Fruit fly (Drosophila melanogaster): ENCODE data around the gene CG10553.

Gene CG10553

dm6 chr3R:25300575-25300974 lies 17.3 kb downstream of the CG10553 start, which contains the start of gene CG13659 (continued):
- TF ChIP-seq Trl (optimal IDR thresholded peaks at IDR 0.05) (peak in 1 of 2 experiments; percentile 19), Trl (GFP tag; optimal IDR thresholded peaks at IDR 0.05) (no peak), CG15073 (GFP tag; optimal IDR thresholded peaks at IDR 0.05) (no peak), Tbp (GFP tag; optimal IDR thresholded peaks at IDR 0.05) (no peak), jumu (GFP tag; optimal IDR thresholded peaks at IDR 0.05) (no peak), kay (GFP tag; optimal IDR thresholded peaks at IDR 0.05) (no peak), CG17829 (tag; optimal IDR thresholded peaks at IDR 0.05) (no peak), her (GFP tag; optimal IDR thresholded peaks at IDR 0.05) (no peak), crc (GFP tag; optimal IDR thresholded peaks at IDR 0.05) (no peak), Fer3 (tag; optimal IDR thresholded peaks at IDR 0.05) (no peak), chinmo (GFP tag; IDR thresholded peaks at IDR 0.05; ENCODE audit: partially characterized antibody) (peak; percentile 57; the same call in 1 of the 4 replicates), CG1602 (GFP tag; optimal IDR thresholded peaks at IDR 0.05) (no peak)

dm6 chr3R:25299507-25299964 lies 18.4 kb downstream of the CG10553 start, which contains the start of gene CG31288:
Gene CG31288, minus strand, starts transcription at chr3R:25299557.
- no peak for TF ChIP-seq pb (GFP tag; optimal IDR thresholded peaks at IDR 0.05)
- no peak for TF ChIP-seq Hr51 (GFP tag; optimal IDR thresholded peaks at IDR 0.05)
- TF ChIP-seq CG15011 (GFP tag; optimal IDR thresholded peaks at IDR 0.05) = no peak
- TF ChIP-seq CG11560 (tag; IDR thresholded peaks at IDR 0.05) = no peak
- TF ChIP-seq dmrt11E (tag; optimal IDR thresholded peaks at IDR 0.05) = no peak
- no peak for TF ChIP-seq CG14667 (GFP tag; IDR thresholded peaks at IDR 0.05)
- no peak for TF ChIP-seq nmo (GFP tag; optimal IDR thresholded peaks at IDR 0.05)
- peak; percentile 46 for TF ChIP-seq exex (tag; optimal IDR thresholded peaks at IDR 0.05)
- TF ChIP-seq CG6254 (GFP tag; optimal IDR thresholded peaks at IDR 0.05) = no peak

dm6 chr3R:25297678-25298077 lies 20.2 kb downstream of the CG10553 start, which contains the start of gene CG31097:
Gene CG31097, minus strand, starts transcription at chr3R:25297778.
- TF ChIP-seq zfh2 (GFP tag; optimal IDR thresholded peaks at IDR 0.05) (no peak), grn (GFP tag; optimal IDR thresholded peaks at IDR 0.05) (no peak), exex (tag; optimal IDR thresholded peaks at IDR 0.05) (peak; percentile 4), C15 (GFP tag; IDR thresholded peaks at IDR 0.05) (no peak), gem (tag; optimal IDR thresholded peaks at IDR 0.05) (no peak), CG1832 (GFP tag; optimal IDR thresholded peaks at IDR 0.05) (no peak)

- TF ChIP-seq CG3726 (GFP tag; IDR thresholded peaks at IDR 0.05) (no peak), CG10543 (GFP tag; optimal IDR thresholded peaks at IDR 0.05) (peak; percentile 32), trem (tag; optimal IDR thresholded peaks at IDR 0.05) (no peak), Hr78 (GFP tag; optimal IDR thresholded peaks at IDR 0.05) (no peak), CG18599 (GFP tag; optimal IDR thresholded peaks at IDR 0.05) (peak; percentile 13), Jarid2 (GFP tag; optimal IDR thresholded peaks at IDR 0.05) (peak; percentile 16), exex (tag; optimal IDR thresholded peaks at IDR 0.05) (peak; percentile 78), CG3281 (GFP tag; optimal IDR thresholded peaks at IDR 0.05) (no peak), salm (tag; optimal IDR thresholded peaks at IDR 0.05) (no peak), dysf (GFP tag; IDR thresholded peaks at IDR 0.05) (0 out of 3 replicates have a peak, but pooled peaks have one; percentile 21), lbe (GFP tag; optimal IDR thresholded peaks at IDR 0.05) (peak; percentile 24), Sin3A (optimal IDR thresholded peaks at IDR 0.05) (no peak), CG33557 (GFP tag; optimal IDR thresholded peaks at IDR 0.05) (no peak), CG6654 (GFP tag; optimal IDR thresholded peaks at IDR 0.05) (no peak), CG34422 (GFP tag; IDR thresholded peaks at IDR 0.05) (0 out of 3 replicates have a peak, but pooled peaks have one; percentile 18), CG17829 (tag; optimal IDR thresholded peaks at IDR 0.05) (no peak), Ets65A (GFP tag) (peak; percentile 58), CG12769 (tag; optimal IDR thresholded peaks at IDR 0.05) (peak; percentile 80), tgo (GFP tag; IDR thresholded peaks at IDR 0.05) (no peak), ATbp (GFP tag; optimal IDR thresholded peaks at IDR 0.05) (no peak), CG12071 (GFP tag; optimal IDR thresholded peaks at IDR 0.05) (no peak), CG14667 (GFP tag; IDR thresholded peaks at IDR 0.05) (no peak)
Observed at dm6 chr3R:25295320-25296020, 22.4 kb downstream of the CG10553 start, which contains the start of gene CG31102. Gene CG31102, minus strand, starts transcription at chr3R:25295594.

Measured in whole organism, embryonic.